Fruit fly (Drosophila melanogaster): ENCODE results near the gene kairos.

dm6 chrX:18395157-18395556 lies 39.2 kb upstream of the kairos start:
- TF ChIP-seq h (optimal IDR thresholded peaks at IDR 0.05) (no peak), psq (optimal IDR thresholded peaks at IDR 0.05) (no peak), Myc (optimal IDR thresholded peaks at IDR 0.05) (no peak), Sin3A (optimal IDR thresholded peaks at IDR 0.05) (no peak), insv (optimal IDR thresholded peaks at IDR 0.05) (no peak), ttk (optimal IDR thresholded peaks at IDR 0.05) (no peak)
